Fruit fly (Drosophila melanogaster) whole organism, embryonic: Measurements from ENCODE around the gene Tsp29Fb.

ENCODE experiments used
- ATbp ChIP-seq: fragments of 200-800 bp; sonication (Bioruptor generic); optimal IDR thresholded peaks from 2 replicates; lab custom pipeline; 2017; ENCODE audit warnings: missing biosample characterization, mild to moderate bottlenecking, missing genetic modification characterization, missing genetic modification reagents
- Abd-B ChIP-seq: fragments of 200-800 bp; sonication (Bioruptor generic); optimal IDR thresholded peaks from 2 replicates; lab custom pipeline; 2018; ENCODE audit warnings: missing biosample characterization, mild to moderate bottlenecking, missing genetic modification characterization, moderate library complexity
- Aef1 ChIP-seq: fragments of 200-800 bp; sonication (Bioruptor generic); IDR thresholded peaks from 3 replicates; pipeline ENCODE4 v1.3.6; 2022; ENCODE audit warnings: missing biosample characterization, missing genetic modification characterization
- Bteb2 ChIP-seq: fragments of 200-800 bp; sonication (Bioruptor generic); optimal IDR thresholded peaks from 2 replicates; lab custom pipeline; 2016; ENCODE audit warnings: missing biosample characterization, missing genetic modification characterization
- CG11504 ChIP-seq: fragments of 200-800 bp; sonication (Bioruptor generic); optimal IDR thresholded peaks from 3 replicates; lab custom pipeline; 2019; ENCODE audit warnings: missing biosample characterization, mild to moderate bottlenecking, missing genetic modification characterization, moderate library complexity
- CG13424 ChIP-seq: fragments of 200-800 bp; sonication (Bioruptor generic); optimal IDR thresholded peaks from 2 replicates; lab custom pipeline; 2019; ENCODE audit warnings: missing biosample characterization, mild to moderate bottlenecking, missing genetic modification characterization, moderate library complexity
- CG14965 ChIP-seq: fragments of 200-800 bp; sonication (Bioruptor generic); optimal IDR thresholded peaks from 2 replicates; lab custom pipeline; 2016; ENCODE audit warnings: missing biosample characterization, missing genetic modification characterization, borderline replicate concordance
- CG15269 ChIP-seq: fragments of 200-800 bp; sonication (Bioruptor generic); optimal IDR thresholded peaks from 2 replicates; lab custom pipeline; 2018; ENCODE audit warnings: missing biosample characterization, mild to moderate bottlenecking, missing genetic modification characterization, moderate library complexity
- CG1602 ChIP-seq: fragments of 200-800 bp; sonication (Bioruptor generic); optimal IDR thresholded peaks from 3 replicates; lab custom pipeline; 2016; ENCODE audit warnings: missing biosample characterization, missing genetic modification characterization
- CG1832 ChIP-seq: fragments of 200-800 bp; sonication (Bioruptor generic); optimal IDR thresholded peaks from 2 replicates; lab custom pipeline; 2017; ENCODE audit warnings: missing biosample characterization, mild to moderate bottlenecking, missing genetic modification characterization, inconsistent platforms
- CG18619 ChIP-seq: fragments of 200-800 bp; sonication (Bioruptor generic); optimal IDR thresholded peaks from 3 replicates; lab custom pipeline; 2017; ENCODE audit warnings: missing biosample characterization, mild to moderate bottlenecking, missing genetic modification characterization
- CG2202 ChIP-seq: fragments of 200-800 bp; sonication (Bioruptor generic); optimal IDR thresholded peaks from 2 replicates; lab custom pipeline; 2018; ENCODE audit warnings: missing biosample characterization, mild to moderate bottlenecking, missing genetic modification characterization
- CG2712 ChIP-seq: fragments of 200-800 bp; optimal IDR thresholded peaks from 3 replicates; lab custom pipeline; 2019; ENCODE audit warnings: missing biosample characterization, mild to moderate bottlenecking, missing genetic modification characterization, moderate library complexity
- CG32767 ChIP-seq: fragments of 200-800 bp; sonication (Bioruptor generic); IDR thresholded peaks from 2 replicates; pipeline ENCODE4 v1.3.6; 2022; ENCODE audit warnings: missing biosample characterization, missing genetic modification characterization
- CG6654 ChIP-seq: fragments of 200-800 bp; sonication (Bioruptor generic); optimal IDR thresholded peaks from 2 replicates; lab custom pipeline; 2017; ENCODE audit warnings: missing biosample characterization, mild to moderate bottlenecking, missing genetic modification characterization
- CG6689 ChIP-seq: fragments of 200-800 bp; sonication (Bioruptor generic); IDR thresholded peaks from 2 replicates; pipeline ENCODE4 v1.3.6; 2022; ENCODE audit warnings: missing biosample characterization, missing genetic modification characterization
- CG6813 ChIP-seq: fragments of 200-800 bp; sonication (Bioruptor generic); optimal IDR thresholded peaks from 2 replicates; lab custom pipeline; 2017; ENCODE audit warnings: missing biosample characterization, missing genetic modification characterization, mild to moderate bottlenecking, moderate library complexity, missing genetic modification reagents
- CG7271 ChIP-seq: fragments of 200-800 bp; sonication (Bioruptor generic); optimal IDR thresholded peaks from 2 replicates; lab custom pipeline; 2018; ENCODE audit warnings: missing biosample characterization, mild to moderate bottlenecking, missing genetic modification characterization, moderate library complexity
- CG7357 ChIP-seq: fragments of 200-800 bp; sonication (Bioruptor generic); IDR thresholded peaks from 3 replicates; pipeline ENCODE4 v1.3.6; 2022; ENCODE audit warnings: missing biosample characterization, missing genetic modification characterization
- CG7372 ChIP-seq: fragments of 200-800 bp; sonication (Bioruptor generic); IDR thresholded peaks from 2 replicates; pipeline ENCODE4 v1.3.6; 2022; ENCODE audit warnings: missing biosample characterization, missing genetic modification characterization
- CG7839 ChIP-seq: fragments of 200-800 bp; sonication (Bioruptor generic); optimal IDR thresholded peaks from 3 replicates; lab custom pipeline; 2018; ENCODE audit warnings: missing biosample characterization, mild to moderate bottlenecking, missing genetic modification characterization, moderate library complexity
- CG8290 ChIP-seq, 3 experiments: fragments of 200-800 bp; sonication (Bioruptor generic); optimal IDR thresholded peaks; 2 replicates each; lab custom pipeline; 2016 to 2019; ENCODE audit warnings: missing biosample characterization in 3 of 3, missing genetic modification characterization in 3 of 3, mild to moderate bottlenecking in 2 of 3, moderate library complexity in 1 of 3
- CG9876 ChIP-seq: fragments of 200-800 bp; sonication (Bioruptor generic); optimal IDR thresholded peaks from 2 replicates; lab custom pipeline; 2016; ENCODE audit warnings: missing biosample characterization, missing genetic modification characterization
- HHEX ChIP-seq: fragments of 200-800 bp; sonication (Bioruptor generic); optimal IDR thresholded peaks from 3 replicates; lab custom pipeline; 2017; ENCODE audit warnings: missing biosample characterization, mild to moderate bottlenecking, missing genetic modification characterization, missing genetic modification reagents
- Hey ChIP-seq: fragments of 200-800 bp; sonication (Bioruptor generic); optimal IDR thresholded peaks from 3 replicates; lab custom pipeline; 2018; ENCODE audit warnings: missing biosample characterization, mild to moderate bottlenecking, missing genetic modification characterization
- Hr3 ChIP-seq: fragments of 200-800 bp; sonication (Bioruptor generic); optimal IDR thresholded peaks from 3 replicates; lab custom pipeline; 2016; ENCODE audit warnings: missing biosample characterization, missing genetic modification characterization
- Max ChIP-seq: fragments of 200-800 bp; sonication (Bioruptor generic); optimal IDR thresholded peaks from 2 replicates; lab custom pipeline; 2016; ENCODE audit warnings: missing biosample characterization, mild to moderate bottlenecking, missing genetic modification characterization
- Meics ChIP-seq: fragments of 200-800 bp; sonication (Bioruptor generic); optimal IDR thresholded peaks from 2 replicates; lab custom pipeline; 2017; ENCODE audit warnings: missing biosample characterization, mild to moderate bottlenecking, missing genetic modification characterization
- Mrtf ChIP-seq: fragments of 200-800 bp; sonication (Bioruptor generic); IDR thresholded peaks from 3 replicates; pipeline ENCODE4 v1.3.6; 2022; ENCODE audit warnings: missing biosample characterization, missing genetic modification characterization
- Oli ChIP-seq: fragments of 200-800 bp; sonication (Bioruptor generic); optimal IDR thresholded peaks from 2 replicates; lab custom pipeline; 2018; ENCODE audit warnings: missing biosample characterization, mild to moderate bottlenecking, missing genetic modification characterization, moderate library complexity
- Six4 ChIP-seq: fragments of 200-800 bp; sonication (Bioruptor generic); optimal IDR thresholded peaks from 2 replicates; lab custom pipeline; 2016; ENCODE audit warnings: missing biosample characterization, missing genetic modification characterization
- Sox102F ChIP-seq: fragments of 200-800 bp; sonication (Bioruptor generic); optimal IDR thresholded peaks from 2 replicates; lab custom pipeline; 2018; ENCODE audit warnings: missing biosample characterization, mild to moderate bottlenecking, missing genetic modification characterization, moderate library complexity
- Spps ChIP-seq: fragments of 200-800 bp; sonication (Bioruptor generic); optimal IDR thresholded peaks from 2 replicates; lab custom pipeline; 2018; ENCODE audit warnings: missing biosample characterization, mild to moderate bottlenecking, missing genetic modification characterization
- Usf ChIP-seq: fragments of 200-800 bp; sonication (Bioruptor generic); optimal IDR thresholded peaks from 2 replicates; lab custom pipeline; 2017; ENCODE audit warnings: missing genotype, missing biosample characterization, missing genetic modification characterization
- YL-1 ChIP-seq: fragments of 200-800 bp; sonication (Bioruptor generic); optimal IDR thresholded peaks from 3 replicates; lab custom pipeline; 2017; ENCODE audit warnings: missing biosample characterization, mild to moderate bottlenecking, missing genetic modification characterization
- ara ChIP-seq: fragments of 200-800 bp; sonication (Bioruptor generic); IDR thresholded peaks from 2 replicates; pipeline ENCODE4 v1.3.6; 2022; ENCODE audit warnings: missing biosample characterization, missing genetic modification characterization
- bbx ChIP-seq: fragments of 200-800 bp; sonication (Bioruptor generic); IDR thresholded peaks from 2 replicates; pipeline ENCODE4 v1.3.6; 2022; ENCODE audit warnings: missing biosample characterization, missing genetic modification characterization; ENCODE audit not compliant: partially characterized antibody
- cas ChIP-seq: fragments of 200-800 bp; sonication (Bioruptor generic); IDR thresholded peaks from 2 replicates; pipeline ENCODE4 v1.3.6; 2022; ENCODE audit warnings: missing biosample characterization, missing genetic modification characterization
- crp ChIP-seq, 2 experiments: fragments of 200-800 bp; sonication (Bioruptor generic); optimal IDR thresholded peaks; 2 replicates in 1 of 2; 3 replicates in 1 of 2; lab custom pipeline; 2017; ENCODE audit warnings: missing biosample characterization in 2 of 2, missing genetic modification characterization in 2 of 2, mild to moderate bottlenecking in 1 of 2, moderate library complexity in 1 of 2
- dmrt11E ChIP-seq: fragments of 200-800 bp; sonication (Bioruptor generic); optimal IDR thresholded peaks from 3 replicates; lab custom pipeline; 2018; ENCODE audit warnings: missing biosample characterization, mild to moderate bottlenecking, missing genetic modification characterization, moderate library complexity
- gro ChIP-seq: fragments of 200-800 bp; sonication (Bioruptor generic); optimal IDR thresholded peaks from 2 replicates; lab custom pipeline; 2016; ENCODE audit warnings: missing biosample characterization, missing genetic modification characterization
- kah ChIP-seq: fragments of 200-800 bp; sonication (Bioruptor generic); optimal IDR thresholded peaks from 2 replicates; lab custom pipeline; 2018; ENCODE audit warnings: missing biosample characterization, mild to moderate bottlenecking, missing genetic modification characterization
- mirr ChIP-seq: fragments of 200-800 bp; sonication (Bioruptor generic); optimal IDR thresholded peaks from 3 replicates; lab custom pipeline; 2018; ENCODE audit warnings: missing biosample characterization, mild to moderate bottlenecking, missing genetic modification characterization
- odd ChIP-seq: fragments of 200-800 bp; sonication (Bioruptor generic); optimal IDR thresholded peaks from 2 replicates; lab custom pipeline; 2017; ENCODE audit warnings: missing biosample characterization, mild to moderate bottlenecking, missing genetic modification characterization
- schlank ChIP-seq: fragments of 200-800 bp; sonication (Bioruptor generic); optimal IDR thresholded peaks from 2 replicates; lab custom pipeline; 2018; ENCODE audit warnings: missing biosample characterization, mild to moderate bottlenecking, missing genetic modification characterization
- tup ChIP-seq: fragments of 200-800 bp; sonication (Bioruptor generic); optimal IDR thresholded peaks from 2 replicates; lab custom pipeline; 2016; ENCODE audit warnings: missing biosample characterization, mild to moderate bottlenecking, missing genetic modification characterization, moderate library complexity
- vnd ChIP-seq: fragments of 200-800 bp; sonication (Bioruptor generic); IDR thresholded peaks from 3 replicates; pipeline ENCODE4 v1.3.6; 2022; ENCODE audit warnings: missing biosample characterization, missing genetic modification characterization; ENCODE audit not compliant: partially characterized antibody
- zfh1 ChIP-seq: fragments of 200-800 bp; sonication (Bioruptor generic); IDR thresholded peaks from 3 replicates; pipeline ENCODE4 v1.3.6; 2022; ENCODE audit warnings: missing biosample characterization, missing genetic modification characterization

The Tsp29Fb gene

DNA sequence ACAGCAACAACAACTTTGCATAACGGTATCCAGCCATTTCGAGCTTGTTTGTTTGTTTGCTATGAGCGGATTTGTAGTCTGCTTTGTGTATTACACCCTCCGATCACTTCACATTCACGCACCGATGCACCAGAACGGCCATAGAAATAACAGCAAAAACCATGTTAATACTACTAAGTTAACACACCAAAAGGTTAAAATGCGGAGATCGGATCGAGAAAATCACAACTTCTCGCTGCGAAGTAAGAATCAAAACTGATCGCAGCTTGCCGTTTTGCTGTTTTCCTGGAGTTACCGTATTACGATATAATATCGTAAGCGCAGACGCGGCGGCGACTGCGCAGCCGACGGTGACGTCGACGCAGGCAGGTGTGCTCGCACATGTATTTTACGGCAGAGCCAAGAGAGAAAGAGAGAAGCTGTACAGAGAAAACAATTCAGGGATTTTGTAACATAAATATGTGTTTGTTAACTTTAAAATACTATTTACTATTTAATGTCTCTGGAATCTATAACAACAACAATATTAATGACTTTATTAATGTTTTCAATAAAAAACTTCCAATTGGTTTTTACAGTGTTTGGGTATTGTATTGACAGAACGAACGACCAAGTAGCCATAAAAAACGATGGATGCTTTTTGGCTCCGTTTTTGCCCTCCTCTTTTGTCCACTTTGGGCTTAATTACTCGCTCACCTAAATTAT lies 47.6 kb downstream of the Tsp29Fb start, which contains the start of gene CG13101 (continued):
- TF ChIP-seq CG14965 (GFP tag; lab: Kevin White, UChicago) (no peak), CG9876 (peak; percentile 27), tup (GFP tag; lab: Kevin White, UChicago) (peak; percentile 75), dmrt11E (peak; percentile 91), Oli (tag; lab: Kevin White, UChicago) (peak; percentile 92), Aef1 (GFP tag; lab: Robert Waterston, UW) (peak; percentile 82), CG11504 (tag; lab: Kevin White, UChicago) (peak; percentile 91), CG1832 (GFP tag; lab: Kevin White, UChicago) (no peak), Abd-B (GFP tag; lab: Kevin White, UChicago) (peak; percentile 86), CG32767 (GFP tag; lab: Robert Waterston, UW) (peak; percentile 89), CG15269 (tag; lab: Kevin White, UChicago) (peak; percentile 95), mirr (GFP tag; lab: Kevin White, UChicago) (no peak), Hey (tag; lab: Kevin White, UChicago) (peak; percentile 19), bbx (GFP tag; lab: Robert Waterston, UW) (no peak), Max (GFP tag; lab: Kevin White, UChicago) (peak; percentile 85), CG6813 (GFP tag; lab: Kevin White, UChicago) (peak; percentile 91), schlank (tag; lab: Kevin White, UChicago) (peak; percentile 58), zfh1 (GFP tag; lab: Robert Waterston, UW) (peak; percentile 94), CG7271 (tag; lab: Kevin White, UChicago) (peak; percentile 56), kah (GFP tag; lab: Kevin White, UChicago) (peak; percentile 68), odd (GFP tag; lab: Kevin White, UChicago) (peak; percentile 90), CG13424 (tag; lab: Kevin White, UChicago) (peak; percentile 94), CG7357 (peak; percentile 83; the same call in 2 of the 3 replicates), Spps (peak; percentile 91), ara (GFP tag; lab: Robert Waterston, UW) (peak; percentile 93), CG7839 (tag; lab: Kevin White, UChicago) (peak; percentile 95), Meics (GFP tag; lab: Kevin White, UChicago) (peak; percentile 93), CG18619 (GFP tag; lab: Kevin White, UChicago) (peak; percentile 87), Hr3 (GFP tag; lab: Kevin White, UChicago) (peak; percentile 90), CG2712 (tag; lab: Kevin White, UChicago) (peak; percentile 97), ATbp (GFP tag; lab: Kevin White, UChicago) (peak; percentile 89), HHEX (GFP tag; lab: Kevin White, UChicago) (peak; percentile 89), CG7372 (GFP tag; lab: Robert Waterston, UW) (peak; percentile 90), Bteb2 (GFP tag; lab: Kevin White, UChicago) (peak; percentile 91), Usf (GFP tag; lab: Kevin White, UChicago) (peak; percentile 61), CG1602 (GFP tag; lab: Kevin White, UChicago) (peak; percentile 81), CG2202 (tag; lab: Kevin White, UChicago) (peak; percentile 89), crp (GFP tag; optimal IDR thresholded peaks at IDR 0.05; lab: Kevin White, UChicago) (peak in 1 of 2 experiments; percentile 38), Mrtf (GFP tag; lab: Robert Waterston, UW) (peak; percentile 90; the same call in 2 of the 3 replicates), vnd (GFP tag; lab: Robert Waterston, UW) (no peak), cas (GFP tag; lab: Robert Waterston, UW) (peak; percentile 80), Sox102F (peak; percentile 86), CG8290 (GFP tag; optimal IDR thresholded peaks at IDR 0.05; lab: Kevin White, UChicago) (peak; percentile 68), CG8290 (tag; optimal IDR thresholded peaks at IDR 0.05; lab: Kevin White, UChicago) (peak in 1 of 2 experiments; percentile 70), CG6654 (GFP tag; lab: Kevin White, UChicago) (peak; percentile 20), YL-1 (peak; percentile 61), Six4 (peak; percentile 83), gro (GFP tag; lab: Kevin White, UChicago) (peak; percentile 81), CG6689 (peak; percentile 94)
